Worm (Caenorhabditis elegans): ENCODE data around the gene srd-8.

The srd-8 gene

DNA sequence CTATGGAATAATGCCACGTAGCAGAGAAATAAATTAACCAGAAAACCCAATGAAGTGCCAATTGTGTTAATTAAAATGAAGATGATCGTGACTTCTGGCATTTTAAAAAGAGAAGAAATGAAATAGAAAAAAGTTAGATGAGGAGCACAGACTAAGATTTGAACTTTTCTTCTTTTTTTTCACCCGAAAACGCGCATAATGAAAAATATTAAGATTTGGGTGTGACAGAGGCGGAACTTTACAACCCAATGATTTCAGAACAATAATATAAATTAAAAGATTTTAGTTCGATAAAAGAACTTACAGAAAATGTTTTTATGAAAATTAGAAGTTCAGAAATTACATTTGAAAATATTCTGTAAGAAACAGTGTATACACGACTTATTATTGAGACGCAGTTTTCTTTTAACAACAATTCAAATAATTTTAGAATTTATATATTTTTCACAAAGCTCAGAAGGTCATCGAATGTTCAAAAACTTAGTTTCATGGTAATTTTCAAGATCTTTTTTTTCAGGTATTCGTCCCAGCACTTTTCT is at the start of gene srd-8, which contains the start of gene B0547.2:
srd-8 (minus strand) TSS at position 101 of the 539 bp plus-strand sequence.
B0547.2 (plus strand) TSS at position 489 of the 539 bp plus-strand sequence.
- TF ChIP-seq eor-1 (tag; optimal IDR thresholded peaks at IDR 0.05) (no peak), ztf-4 (tag; optimal IDR thresholded peaks at IDR 0.05) (no peak), elt-1 (tag; optimal IDR thresholded peaks at IDR 0.05) (no peak), fkh-10 (GFP tag; optimal IDR thresholded peaks at IDR 0.05) (no peak), aly-2 (tag; optimal IDR thresholded peaks at IDR 0.05) (no peak), skn-1 (tag; optimal IDR thresholded peaks at IDR 0.05) (no peak), ceh-82 (tag; optimal IDR thresholded peaks at IDR 0.05) (no peak), pha-4 (tag; optimal IDR thresholded peaks at IDR 0.05) (no peak), nhr-237 (tag; optimal IDR thresholded peaks at IDR 0.05) (no peak), elt-2 (tag; optimal IDR thresholded peaks at IDR 0.05) (no peak)

DNA sequence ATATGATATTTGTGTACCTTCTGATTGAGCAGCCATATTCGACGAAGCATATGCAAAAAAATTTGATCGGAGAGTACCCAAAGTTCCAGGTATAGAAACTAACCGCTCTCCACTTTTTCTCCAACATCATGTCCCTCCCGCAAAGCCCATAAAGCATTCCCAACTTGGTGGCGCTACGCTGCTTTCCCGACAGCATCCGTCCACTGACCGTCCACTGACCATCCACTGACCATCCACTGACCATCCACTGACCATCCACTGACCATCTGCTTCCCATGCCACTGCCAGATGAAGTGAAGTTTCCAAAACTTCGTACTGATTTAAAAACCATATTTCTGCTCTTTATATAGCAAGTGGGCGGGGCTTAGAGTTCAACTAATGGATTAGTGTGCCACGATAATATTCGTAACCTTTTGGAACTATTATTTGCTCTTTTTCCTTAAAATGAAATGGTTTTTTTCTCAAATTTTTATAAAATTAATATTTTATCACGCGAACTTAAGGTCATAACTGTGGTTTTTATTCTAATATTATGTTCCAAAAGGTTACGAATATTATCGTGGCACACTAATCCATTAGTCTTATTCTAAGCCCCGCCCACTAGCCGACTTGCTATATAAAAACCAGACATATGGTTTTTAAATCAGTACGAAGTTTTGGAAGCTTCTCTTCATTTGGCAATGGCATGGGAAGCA is 45.1 kb upstream of the srd-8 start, which contains the start of gene C55C3.8:
C55C3.8 (plus strand) TSS at position 645 of the 695 bp plus-strand sequence.
- TF ChIP-seq nhr-77 (tag; optimal IDR thresholded peaks at IDR 0.05): no peak
- no peak for TF ChIP-seq fos-1 (tag; optimal IDR thresholded peaks at IDR 0.05)
- no peak for TF ChIP-seq ceh-9 (tag; optimal IDR thresholded peaks at IDR 0.05)

DNA sequence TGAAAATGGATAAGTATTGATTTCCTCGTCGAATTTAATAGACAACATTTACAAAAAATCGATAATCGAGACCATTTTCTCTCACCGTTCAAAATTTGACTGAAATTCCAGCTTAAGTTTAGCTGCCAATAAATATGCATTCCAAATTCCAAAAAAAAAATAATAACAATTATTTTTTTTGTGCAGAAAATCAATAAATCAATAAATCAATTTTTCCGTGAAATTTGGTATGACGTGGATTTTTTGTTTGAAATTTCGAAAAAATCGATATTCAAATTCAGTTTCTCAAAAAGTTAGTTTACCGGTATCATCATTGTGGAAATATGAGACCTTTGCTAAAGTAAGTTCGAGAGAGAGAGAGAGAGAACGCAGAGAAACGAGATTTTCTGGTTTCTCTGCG is 39.6 kb upstream of the srd-8 start, which contains the start of gene C55C3.3:
C55C3.3 (plus strand) TSS at position 274 of the 400 bp plus-strand sequence.
- TF ChIP-seq jun-1 (tag; optimal IDR thresholded peaks at IDR 0.05): no peak
- no peak for TF ChIP-seq ZK546.5 (tag; optimal IDR thresholded peaks at IDR 0.05)
- no peak for TF ChIP-seq nhr-28 (tag; optimal IDR thresholded peaks at IDR 0.05)
- no peak for TF ChIP-seq sea-2 (GFP tag; optimal IDR thresholded peaks at IDR 0.05)
- no peak for TF ChIP-seq ama-1 (optimal IDR thresholded peaks at IDR 0.05)
- peak; percentile 97 for TF ChIP-seq ceh-28 (tag; optimal IDR thresholded peaks at IDR 0.05)
- no peak for TF ChIP-seq ztf-11 (tag; optimal IDR thresholded peaks at IDR 0.05)

DNA sequence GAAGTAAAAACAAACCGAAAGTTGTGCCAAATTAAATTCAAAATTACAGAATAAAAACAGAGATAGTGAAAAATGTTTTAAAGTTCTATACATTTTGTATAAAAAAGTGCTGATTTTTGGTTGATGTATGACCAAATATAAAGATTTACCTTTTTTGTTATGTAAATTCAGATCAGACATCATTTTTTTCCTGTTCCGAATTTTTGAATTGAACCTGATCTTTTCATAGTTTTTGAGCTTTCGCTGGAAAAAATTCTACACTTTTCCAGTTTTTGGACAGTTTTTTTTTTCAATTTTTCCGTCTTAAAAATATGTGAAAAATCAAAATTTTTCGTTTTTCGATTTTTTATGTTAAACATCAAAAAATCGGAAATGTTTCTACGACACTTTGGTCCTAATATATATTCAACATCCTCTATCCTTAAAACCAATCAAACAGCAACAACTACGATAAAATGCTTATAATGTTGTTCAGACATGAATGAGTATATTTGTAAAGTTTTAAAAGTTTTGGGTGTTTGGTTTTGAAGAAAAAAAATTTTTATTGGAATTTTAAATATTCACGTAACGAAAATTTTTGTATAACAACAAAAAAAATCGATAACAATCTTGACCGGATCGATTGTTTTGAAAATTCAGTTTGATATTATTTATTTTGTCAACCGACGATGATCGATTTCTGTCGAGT is 37.3 kb upstream of the srd-8 start, which contains the start of the genes C55C3.7 and C55C3.6:
C55C3.7 (minus strand) TSS at position 101 of the 688 bp plus-strand sequence.
C55C3.6 (plus strand) TSS at position 638 of the 688 bp plus-strand sequence.
- no peak for TF ChIP-seq fkh-10 (GFP tag; optimal IDR thresholded peaks at IDR 0.05)
- TF ChIP-seq unc-62 (GFP tag; optimal IDR thresholded peaks at IDR 0.05): no peak
- no peak for TF ChIP-seq R02D3.7 (tag; optimal IDR thresholded peaks at IDR 0.05)
- TF ChIP-seq aly-2 (tag; optimal IDR thresholded peaks at IDR 0.05): no peak
- no peak for TF ChIP-seq nhr-28 (tag; optimal IDR thresholded peaks at IDR 0.05)
- no peak for TF ChIP-seq daf-12 (tag; optimal IDR thresholded peaks at IDR 0.05)
- no peak for TF ChIP-seq jun-1 (tag; optimal IDR thresholded peaks at IDR 0.05)
- no peak for TF ChIP-seq ceh-9 (tag; optimal IDR thresholded peaks at IDR 0.05)
- no peak for TF ChIP-seq lsy-12 (tag; optimal IDR thresholded peaks at IDR 0.05)
- TF ChIP-seq ztf-11 (tag; optimal IDR thresholded peaks at IDR 0.05): no peak
- no peak for TF ChIP-seq nhr-77 (tag; optimal IDR thresholded peaks at IDR 0.05)
- TF ChIP-seq elt-3 (tag; optimal IDR thresholded peaks at IDR 0.05): no peak
- TF ChIP-seq nhr-23 (tag; optimal IDR thresholded peaks at IDR 0.05): no peak

DNA sequence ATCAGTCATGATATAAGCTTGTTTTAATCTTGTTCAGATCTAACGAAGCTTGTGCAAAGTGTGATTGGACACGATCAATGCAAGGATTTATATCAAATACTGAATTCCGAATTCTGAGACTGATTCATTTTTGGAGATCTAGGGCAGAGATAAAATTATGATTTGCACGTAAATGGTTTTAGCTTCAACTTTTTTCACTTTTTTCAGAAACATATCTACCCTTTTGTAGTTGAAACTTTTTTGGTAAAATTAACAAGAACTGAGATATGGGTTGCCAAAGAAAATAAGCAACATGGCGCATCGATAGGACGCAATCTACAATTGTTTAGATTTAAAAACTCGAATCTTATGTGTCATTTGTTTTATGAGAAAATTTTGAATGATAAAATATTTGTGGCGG is 32.6 kb upstream of the srd-8 start, which contains the start of gene C55C3.4:
C55C3.4 (minus strand) TSS at position 101 of the 400 bp plus-strand sequence.
- TF ChIP-seq fos-1 (tag; optimal IDR thresholded peaks at IDR 0.05): no peak
- no peak for TF ChIP-seq ztf-11 (tag; optimal IDR thresholded peaks at IDR 0.05)
- no peak for TF ChIP-seq ceh-82 (tag; optimal IDR thresholded peaks at IDR 0.05)

DNA sequence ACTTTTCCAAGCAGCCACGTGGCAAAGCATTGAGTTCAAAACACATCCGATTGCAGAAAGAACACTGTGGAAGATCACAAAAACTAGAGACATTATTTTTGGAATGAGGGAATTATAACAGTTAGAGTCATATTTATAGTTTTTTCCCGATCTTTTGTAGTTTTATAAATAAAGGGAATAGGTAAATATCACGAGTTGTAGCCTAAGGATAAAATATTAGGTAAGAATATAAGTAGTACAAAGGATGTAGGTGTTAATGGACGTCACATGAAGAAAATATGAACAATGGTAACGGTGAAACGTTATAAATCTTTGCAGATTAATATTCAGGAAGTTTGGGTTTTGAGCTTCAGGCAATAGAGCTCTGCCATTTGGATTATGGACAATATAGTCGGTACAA is 29.0 kb upstream of the srd-8 start, which contains the start of gene srd-5:
srd-5 (minus strand) TSS at position 101 of the 400 bp plus-strand sequence.
- TF ChIP-seq jun-1 (tag; optimal IDR thresholded peaks at IDR 0.05): no peak
- TF ChIP-seq lin-15B (tag; optimal IDR thresholded peaks at IDR 0.05): no peak
- TF ChIP-seq snpc-4 (tag; optimal IDR thresholded peaks at IDR 0.05): no peak
- no peak for TF ChIP-seq ceh-28 (tag; optimal IDR thresholded peaks at IDR 0.05)
- TF ChIP-seq nhr-12 (tag; optimal IDR thresholded peaks at IDR 0.05): no peak
- no peak for TF ChIP-seq ceh-16 (tag; optimal IDR thresholded peaks at IDR 0.05)
- TF ChIP-seq nhr-67 (tag; optimal IDR thresholded peaks at IDR 0.05): no peak
- TF ChIP-seq nhr-43 (tag; optimal IDR thresholded peaks at IDR 0.05; ENCODE audit: poor library complexity, severe bottlenecking): no peak
- no peak for TF ChIP-seq nhr-237 (tag; optimal IDR thresholded peaks at IDR 0.05)
- no peak for TF ChIP-seq ztf-4 (tag; optimal IDR thresholded peaks at IDR 0.05)
- no peak for TF ChIP-seq mdl-1 (tag; optimal IDR thresholded peaks at IDR 0.05)
- TF ChIP-seq lin-39 (tag; optimal IDR thresholded peaks at IDR 0.05): no peak
- no peak for TF ChIP-seq fos-1 (tag; optimal IDR thresholded peaks at IDR 0.05)
